Worm (Caenorhabditis elegans): Measurements from ENCODE around the gene dsc-4.
A peak's percentile ranks its signal among the peaks of the same experiment; 100 is the strongest.

Gene dsc-4

ce11 chrIV:293995-294700 lies 26.2 kb downstream of the dsc-4 start (continued):
- TF ChIP-seq pqm-1 (tag; optimal IDR thresholded peaks at IDR 0.05) (peak; percentile 45), zfp-3 (GFP tag; conservative IDR thresholded peaks at IDR 0.05) (0 out of 2 replicates have a peak, but pooled peaks have one; percentile 14), ceh-28 (tag; optimal IDR thresholded peaks at IDR 0.05) (no peak), ama-1 (optimal IDR thresholded peaks at IDR 0.05) (no peak), ZK337.2 (GFP tag; IDR thresholded peaks at IDR 0.05) (no peak), lim-7 (GFP tag; IDR thresholded peaks at IDR 0.05) (no peak), zip-11 (GFP tag; IDR thresholded peaks at IDR 0.05) (no peak), attf-4 (tag; optimal IDR thresholded peaks at IDR 0.05) (no peak), mes-2 (tag; optimal IDR thresholded peaks at IDR 0.05; ENCODE audit: poor library complexity, severe bottlenecking) (no peak), dve-1 (tag; optimal IDR thresholded peaks at IDR 0.05; ENCODE audit: insufficient read depth) (peak; percentile 43), nhr-28 (tag; optimal IDR thresholded peaks at IDR 0.05) (no peak), lin-1 (GFP tag; IDR thresholded peaks at IDR 0.05) (0 out of 2 replicates have a peak, but pooled peaks have one; percentile 37), T26A8.4 (GFP tag; IDR thresholded peaks at IDR 0.05) (no peak), hlh-11 (tag; optimal IDR thresholded peaks at IDR 0.05) (peak; percentile 13), F49E8.2 (tag; optimal IDR thresholded peaks at IDR 0.05; ENCODE audit: borderline replicate concordance) (no peak), unc-130 (GFP tag; optimal IDR thresholded peaks at IDR 0.05) (no peak)

DNA sequence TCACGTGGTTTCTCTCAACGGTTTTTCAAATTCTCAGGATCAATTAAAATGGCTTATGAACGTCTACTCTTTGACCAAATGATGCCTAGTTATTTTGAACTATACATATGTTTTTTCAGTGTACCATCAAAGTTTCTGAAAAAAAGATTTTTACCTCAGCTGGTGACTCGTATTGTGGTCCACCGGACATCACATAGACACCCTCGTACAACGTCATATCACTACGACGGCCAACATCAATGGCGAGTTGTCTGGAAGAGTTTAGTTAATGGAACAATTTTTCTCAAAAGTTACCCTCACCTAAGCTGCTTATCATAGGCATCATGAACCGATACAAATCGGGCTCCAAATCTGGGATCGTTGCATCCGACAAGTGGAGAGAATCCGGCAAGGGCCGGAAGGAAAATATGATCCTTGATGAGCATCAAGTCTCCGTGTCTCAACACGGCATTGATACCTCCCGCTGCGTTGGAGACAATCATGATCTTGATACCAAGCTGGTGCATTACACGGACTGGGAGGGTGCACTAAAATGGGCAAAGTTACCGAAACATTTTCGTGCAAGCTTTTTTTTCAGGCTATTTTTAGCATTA lies 27.1 kb downstream of the dsc-4 start:
- TF ChIP-seq aha-1 (tag) (peak; percentile 95), unc-62 (GFP tag; optimal IDR thresholded peaks at IDR 0.05 in 1 of 2) (peak in 1 of 2 experiments; percentile 37), unc-62 (tag; optimal IDR thresholded peaks at IDR 0.05) (no peak), madf-9 (GFP tag; conservative IDR thresholded peaks at IDR 0.05) (no peak)

DNA sequence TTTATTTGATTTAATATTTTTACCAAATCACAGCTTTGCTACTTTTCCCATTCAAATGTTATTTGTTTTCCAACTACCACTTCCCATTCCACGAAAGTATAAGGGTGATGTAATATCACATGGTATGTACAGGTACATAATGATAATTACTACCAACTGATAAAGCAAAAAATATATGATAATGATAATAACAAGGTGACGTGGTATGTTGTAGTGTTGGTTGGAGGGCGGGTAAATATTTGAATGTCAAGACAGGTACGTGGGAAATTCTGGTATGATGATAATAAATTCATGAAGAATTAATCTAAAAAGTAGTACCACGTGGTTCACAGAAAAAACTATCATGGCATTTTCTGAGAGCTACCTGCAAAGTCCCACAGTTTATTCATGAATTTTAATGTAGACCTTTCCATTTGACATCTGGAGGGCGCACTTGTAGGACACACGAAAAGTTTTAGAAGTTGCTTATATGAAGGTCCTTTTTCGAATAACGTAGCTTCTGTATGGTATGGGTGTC lies 28.4 kb downstream of the dsc-4 start:
- TF ChIP-seq ZK337.2 (GFP tag; IDR thresholded peaks at IDR 0.05) (no peak), fkh-10 (GFP tag; optimal IDR thresholded peaks at IDR 0.05) (no peak), madf-9 (GFP tag; conservative IDR thresholded peaks at IDR 0.05) (no peak), arid-1 (GFP tag; conservative IDR thresholded peaks at IDR 0.05) (no peak), daf-8 (GFP tag; IDR thresholded peaks at IDR 0.05) (no peak), pqm-1 (tag; optimal IDR thresholded peaks at IDR 0.05) (peak; percentile 97), hlh-11 (tag; optimal IDR thresholded peaks at IDR 0.05) (peak; percentile 84), nhr-77 (tag; optimal IDR thresholded peaks at IDR 0.05) (peak; percentile 33), dve-1 (tag; optimal IDR thresholded peaks at IDR 0.05; ENCODE audit: insufficient read depth) (peak; percentile 91), lim-7 (GFP tag; IDR thresholded peaks at IDR 0.05) (no peak), nhr-42 (GFP tag; IDR thresholded peaks at IDR 0.05) (0 out of 2 replicates have a peak, but pooled peaks have one; percentile 37), tra-1 (GFP tag; IDR thresholded peaks at IDR 0.05) (peak; percentile 49; the same call in 1 of the 2 replicates), hif-1 (tag; optimal IDR thresholded peaks at IDR 0.05) (peak in 1 of 2 experiments; percentile 28), lin-1 (GFP tag; IDR thresholded peaks at IDR 0.05) (peak; percentile 23; the same call in 1 of the 2 replicates), daf-16 (GFP tag; optimal IDR thresholded peaks at IDR 0.05) (peak in 1 of 2 experiments; percentile 47), daf-16 (tag; optimal IDR thresholded peaks at IDR 0.05) (peak; percentile 98), dmd-6 (GFP tag; IDR thresholded peaks at IDR 0.05) (peak; percentile 74), T20F7.1 (GFP tag; optimal IDR thresholded peaks at IDR 0.05) (peak; percentile 48), nhr-10 (tag; optimal IDR thresholded peaks at IDR 0.05) (no peak), aly-2 (tag; optimal IDR thresholded peaks at IDR 0.05) (no peak), hlh-30 (tag; optimal IDR thresholded peaks at IDR 0.05; ENCODE audit: insufficient read depth) (peak; percentile 64), lin-29 (GFP tag; IDR thresholded peaks at IDR 0.05) (no peak), fos-1 (tag; optimal IDR thresholded peaks at IDR 0.05) (peak; percentile 83), egl-43 (GFP tag; IDR thresholded peaks at IDR 0.05) (no peak), zip-11 (GFP tag; IDR thresholded peaks at IDR 0.05) (no peak), cey-2 (tag; optimal IDR thresholded peaks at IDR 0.05; ENCODE audit: borderline replicate concordance, insufficient read depth) (no peak), T26A8.4 (GFP tag; IDR thresholded peaks at IDR 0.05) (no peak; the same call in 1 of the 2 replicates), unc-130 (GFP tag; optimal IDR thresholded peaks at IDR 0.05) (no peak), F37D6.2 (tag; optimal IDR thresholded peaks at IDR 0.05) (no peak), ama-1 (optimal IDR thresholded peaks at IDR 0.05) (no peak), ztf-7 (tag; optimal IDR thresholded peaks at IDR 0.05) (peak; percentile 52), lsy-2 (tag; optimal IDR thresholded peaks at IDR 0.05) (peak in 1 of 2 experiments; percentile 13), unc-39 (tag; optimal IDR thresholded peaks at IDR 0.05) (no peak), gei-8 (GFP tag; optimal IDR thresholded peaks at IDR 0.05) (peak; percentile 50), ctbp-1 (GFP tag; IDR thresholded peaks at IDR 0.05) (no peak)
